Fruit fly (Drosophila melanogaster): Measurements from ENCODE around the gene Osi3.

Gene Osi3

dm6 chr3R:6221681-6222080 is 6.0 kb downstream of the Osi3 start, which contains the start of gene Osi4:
Osi4 (minus strand) TSS chr3R:6221781.
- TF ChIP-seq dan (GFP tag; IDR thresholded peaks at IDR 0.05) (no peak), tin (GFP tag; optimal IDR thresholded peaks at IDR 0.05) (no peak), CG1647 (GFP tag; optimal IDR thresholded peaks at IDR 0.05) (no peak), toy (GFP tag; IDR thresholded peaks at IDR 0.05) (no peak), Hmx (GFP tag; optimal IDR thresholded peaks at IDR 0.05) (no peak), CG12769 (tag; optimal IDR thresholded peaks at IDR 0.05) (no peak), NFAT (GFP tag; IDR thresholded peaks at IDR 0.05) (no peak), chm (GFP tag; IDR thresholded peaks at IDR 0.05) (no peak), B-H2 (GFP tag; optimal IDR thresholded peaks at IDR 0.05) (no peak), dmrt99B (tag; optimal IDR thresholded peaks at IDR 0.05) (no peak), dpn (GFP tag; optimal IDR thresholded peaks at IDR 0.05) (no peak), Pdp1 (GFP tag; optimal IDR thresholded peaks at IDR 0.05) (no peak), D19A (tag; optimal IDR thresholded peaks at IDR 0.05) (no peak), emc (GFP tag; optimal IDR thresholded peaks at IDR 0.05) (no peak), Dfd (GFP tag; optimal IDR thresholded peaks at IDR 0.05) (no peak), YL-1 (GFP tag; optimal IDR thresholded peaks at IDR 0.05) (no peak), CG2116 (GFP tag; optimal IDR thresholded peaks at IDR 0.05) (no peak), Fer2 (tag; optimal IDR thresholded peaks at IDR 0.05) (no peak), CG15479 (GFP tag; optimal IDR thresholded peaks at IDR 0.05) (no peak), Spps (tag; optimal IDR thresholded peaks at IDR 0.05) (no peak)

dm6 chr3R:6222119-6222518 is 6.5 kb downstream of the Osi3 start:
- no peak for TF ChIP-seq run (tag; optimal IDR thresholded peaks at IDR 0.05)
- TF ChIP-seq Nf-YC (tag; optimal IDR thresholded peaks at IDR 0.05), result no peak
- TF ChIP-seq gem (tag; optimal IDR thresholded peaks at IDR 0.05), result peak; percentile 33
- TF ChIP-seq so (GFP tag; IDR thresholded peaks at IDR 0.05), result no peak
- TF ChIP-seq CG7839 (tag; optimal IDR thresholded peaks at IDR 0.05), result peak; percentile 16
- peak; percentile 26 for TF ChIP-seq phol (tag; optimal IDR thresholded peaks at IDR 0.05)
- TF ChIP-seq CG10543 (GFP tag; optimal IDR thresholded peaks at IDR 0.05), result no peak
- TF ChIP-seq CG2875 (GFP tag; optimal IDR thresholded peaks at IDR 0.05), result no peak
- peak; percentile 31 for TF ChIP-seq CG18262 (tag; optimal IDR thresholded peaks at IDR 0.05)
- TF ChIP-seq pb (GFP tag; optimal IDR thresholded peaks at IDR 0.05), result no peak
- TF ChIP-seq HLHmδ (GFP tag; optimal IDR thresholded peaks at IDR 0.05), result no peak
- no peak for TF ChIP-seq ems (GFP tag; optimal IDR thresholded peaks at IDR 0.05)
- TF ChIP-seq Tbp (GFP tag; optimal IDR thresholded peaks at IDR 0.05), result no peak
- no peak for TF ChIP-seq ac (GFP tag; optimal IDR thresholded peaks at IDR 0.05)
- no peak for TF ChIP-seq ara (GFP tag; IDR thresholded peaks at IDR 0.05)
- peak; percentile 1 for TF ChIP-seq Sox102F (GFP tag; optimal IDR thresholded peaks at IDR 0.05)
- TF ChIP-seq CG17186 (GFP tag; optimal IDR thresholded peaks at IDR 0.05), result no peak
- no peak for TF ChIP-seq oc (tag; optimal IDR thresholded peaks at IDR 0.05)
- TF ChIP-seq CoRest (tag; optimal IDR thresholded peaks at IDR 0.05), result no peak
- no peak for TF ChIP-seq CG17385 (GFP tag; optimal IDR thresholded peaks at IDR 0.05)
- TF ChIP-seq CG1233 (GFP tag; optimal IDR thresholded peaks at IDR 0.05), result no peak
- TF ChIP-seq CG11504 (tag; optimal IDR thresholded peaks at IDR 0.05), result peak; percentile 40
- no peak for TF ChIP-seq CG7745 (tag; optimal IDR thresholded peaks at IDR 0.05)
- no peak for TF ChIP-seq Taf1 (GFP tag; IDR thresholded peaks at IDR 0.05)
- no peak for TF ChIP-seq CG17359 (tag; optimal IDR thresholded peaks at IDR 0.05)
- TF ChIP-seq CG17361 (GFP tag; IDR thresholded peaks at IDR 0.05), result 0 out of 3 replicates have a peak, but pooled peaks have one; percentile 31
- TF ChIP-seq nmo (GFP tag; optimal IDR thresholded peaks at IDR 0.05), result peak; percentile 6
- TF ChIP-seq otp (GFP tag; IDR thresholded peaks at IDR 0.05), result no peak
- no peak for TF ChIP-seq lmd (GFP tag; IDR thresholded peaks at IDR 0.05)
- no peak for TF ChIP-seq chm (GFP tag; IDR thresholded peaks at IDR 0.05)
- TF ChIP-seq dmrt11E (tag; optimal IDR thresholded peaks at IDR 0.05), result no peak
- TF ChIP-seq sens (GFP tag), result peak; percentile 49
- TF ChIP-seq grau (tag; optimal IDR thresholded peaks at IDR 0.05), result no peak

All from whole organism, embryonic.